Worm (Caenorhabditis elegans) whole organism, young adult: ENCODE measurements around the gene F15B9.8.

Experiments used
- C17E4.6 ChIP-seq: fragments of 200-800 bp; sonication (Bioruptor generic); IDR thresholded peaks from 2 replicates; pipeline ENCODE4 v1.3.6; 2022; ENCODE audit warnings: missing genetic modification reagents, missing genetic modification characterization, missing compliant biosample characterization
- F10E7.11 ChIP-seq: sonication (generic microtip); optimal IDR thresholded peaks from 2 replicates; lab custom pipeline; 2017; ENCODE audit warnings: mild to moderate bottlenecking, missing genetic modification characterization, moderate library complexity, missing compliant biosample characterization
- F39B2.1 ChIP-seq: fragments of 200-800 bp; sonication (Bioruptor generic); IDR thresholded peaks from 2 replicates; pipeline ENCODE4 v1.3.6; 2022; ENCODE audit warnings: missing genetic modification reagents, missing genetic modification characterization, missing compliant biosample characterization
- F52B5.7 ChIP-seq: sonication (generic microtip); optimal IDR thresholded peaks from 2 replicates; lab custom pipeline; 2016; ENCODE audit warnings: mild to moderate bottlenecking, missing genetic modification characterization, missing compliant biosample characterization
- F57A8.1 ChIP-seq: fragments of 200-800 bp; sonication (Bioruptor generic); optimal IDR thresholded peaks from 2 replicates; lab custom pipeline; 2018; ENCODE audit warnings: mild to moderate bottlenecking, missing genetic modification characterization, moderate library complexity, missing compliant biosample characterization
- K11D2.4 ChIP-seq: fragments of 200-800 bp; sonication (Bioruptor generic); IDR thresholded peaks from 2 replicates; pipeline ENCODE4 v1.3.6; 2022; ENCODE audit warnings: missing genetic modification reagents, missing genetic modification characterization, missing compliant biosample characterization
- Y53F4B.3 ChIP-seq: fragments of 200-800 bp; sonication (Bioruptor generic); IDR thresholded peaks from 2 replicates; pipeline ENCODE4 v1.3.6; 2022; ENCODE audit warnings: missing genetic modification reagents, missing genetic modification characterization, missing compliant biosample characterization
- Y95B8A.8 ChIP-seq: fragments of 200-800 bp; sonication (Bioruptor generic); IDR thresholded peaks from 2 replicates; pipeline ENCODE4 v1.3.6; 2022; ENCODE audit warnings: missing genetic modification reagents, missing genetic modification characterization, missing compliant biosample characterization
- attf-3 ChIP-seq: fragments of 200-800 bp; sonication (Bioruptor generic); conservative IDR thresholded peaks from 2 replicates; pipeline ENCODE4 v1.3.6; 2022; ENCODE audit warnings: missing genetic modification reagents, missing genetic modification characterization, missing compliant biosample characterization
- bed-1 ChIP-seq: fragments of 200-800 bp; sonication (Bioruptor generic); IDR thresholded peaks from 2 replicates; pipeline ENCODE4 v1.3.6; 2022; ENCODE audit warnings: missing genetic modification reagents, missing genetic modification characterization, missing compliant biosample characterization
- ceh-100 ChIP-seq: fragments of 200-800 bp; sonication (Bioruptor generic); IDR thresholded peaks from 2 replicates; pipeline ENCODE4 v1.3.6; 2022; ENCODE audit warnings: missing genetic modification reagents, missing genetic modification characterization, missing compliant biosample characterization
- ceh-27 ChIP-seq: fragments of 200-800 bp; sonication (Bioruptor generic); optimal IDR thresholded peaks from 2 replicates; lab custom pipeline; 2018; ENCODE audit warnings: mild to moderate bottlenecking, missing genetic modification characterization, moderate library complexity, missing compliant biosample characterization
- ceh-58 ChIP-seq: fragments of 200-800 bp; sonication (Bioruptor generic); IDR thresholded peaks from 2 replicates; pipeline ENCODE4 v1.3.6; 2022; ENCODE audit warnings: missing genetic modification characterization, missing compliant biosample characterization
- chd-7 ChIP-seq: sonication (generic microtip); optimal IDR thresholded peaks from 2 replicates; lab custom pipeline; 2016; ENCODE audit warnings: mild to moderate bottlenecking, missing genetic modification characterization, moderate library complexity, missing compliant biosample characterization
- die-1 ChIP-seq: sonication (generic microtip); optimal IDR thresholded peaks from 2 replicates; lab custom pipeline; 2016; ENCODE audit warnings: missing genotype, mild to moderate bottlenecking, missing genetic modification characterization, missing compliant biosample characterization
- dpl-1 ChIP-seq: fragments of 150-350 bp; optimal IDR thresholded peaks from 2 replicates; lab custom pipeline; 2014; ENCODE audit warnings: missing biosample characterization, missing genetic modification reagents, missing genetic modification characterization
- efl-1 ChIP-seq: fragments of 150-350 bp; optimal IDR thresholded peaks from 2 replicates; lab custom pipeline; 2014; ENCODE audit warnings: missing biosample characterization, missing genetic modification reagents, missing genetic modification characterization
- egl-18 ChIP-seq: fragments of 200-800 bp; sonication (Bioruptor generic); IDR thresholded peaks from 2 replicates; pipeline ENCODE4 v1.3.6; 2022; ENCODE audit warnings: missing genetic modification reagents, missing genetic modification characterization, missing compliant biosample characterization
- egl-44 ChIP-seq: fragments of 200-800 bp; sonication (Bioruptor generic); IDR thresholded peaks from 2 replicates; pipeline ENCODE4 v1.3.6; 2022; ENCODE audit warnings: missing genetic modification reagents, missing genetic modification characterization, missing compliant biosample characterization
- egrh-3 ChIP-seq: fragments of 200-800 bp; sonication (Bioruptor generic); IDR thresholded peaks from 2 replicates; pipeline ENCODE4 v1.3.6; 2022; ENCODE audit warnings: missing genetic modification reagents, missing genetic modification characterization, missing compliant biosample characterization
- him-1 ChIP-seq: sonication (generic microtip); optimal IDR thresholded peaks from 2 replicates; lab custom pipeline; 2016; ENCODE audit warnings: missing genotype, missing genetic modification reagents, missing genetic modification characterization, missing compliant biosample characterization
- hlh-26 ChIP-seq: fragments of 200-800 bp; sonication (Bioruptor generic); conservative IDR thresholded peaks from 2 replicates; pipeline ENCODE4 v1.3.6; 2022; ENCODE audit warnings: missing genetic modification reagents, missing genetic modification characterization, missing compliant biosample characterization
- hmg-1.2 ChIP-seq: fragments of 200-800 bp; sonication (Bioruptor generic); IDR thresholded peaks from 2 replicates; pipeline ENCODE4 v1.3.6; 2022; ENCODE audit warnings: missing genetic modification reagents, missing genetic modification characterization, missing compliant biosample characterization
- hrde-1 ChIP-seq: sonication (generic microtip); optimal IDR thresholded peaks from 2 replicates; lab custom pipeline; 2016; ENCODE audit warnings: missing genetic modification characterization, mild to moderate bottlenecking, missing compliant biosample characterization, moderate library complexity, missing genotype, missing genetic modification reagents, borderline replicate concordance
- hsf-1 ChIP-seq: fragments of 200-800 bp; sonication (Bioruptor generic); IDR thresholded peaks from 2 replicates; pipeline ENCODE4 v1.3.6; 2022; ENCODE audit warnings: missing genetic modification reagents, missing genetic modification characterization, missing compliant biosample characterization
- let-526 ChIP-seq: fragments of 200-800 bp; sonication (Bioruptor generic); IDR thresholded peaks from 2 replicates; pipeline ENCODE4 v1.3.6; 2022; ENCODE audit warnings: missing genetic modification reagents, missing genetic modification characterization, missing compliant biosample characterization
- lin-35 ChIP-seq, 3 experiments: fragments of 150-350 bp in 2 of 3; sonication (generic microtip) in 1 of 3; optimal IDR thresholded peaks; 2 replicates each; lab custom pipeline; 2014 to 2018; ENCODE audit warnings: missing biosample characterization in 3 of 3, missing genetic modification characterization in 3 of 3, missing genetic modification reagents in 3 of 3
- lir-1 ChIP-seq: fragments of 200-800 bp; sonication (Bioruptor generic); conservative IDR thresholded peaks from 2 replicates; pipeline ENCODE4 v1.3.6; 2022; ENCODE audit warnings: missing genetic modification reagents, missing genetic modification characterization, missing compliant biosample characterization
- lsl-1 ChIP-seq: fragments of 200-800 bp; sonication (Bioruptor generic); optimal IDR thresholded peaks from 2 replicates; lab custom pipeline; 2018; ENCODE audit warnings: mild to moderate bottlenecking, missing genetic modification characterization, moderate library complexity, missing compliant biosample characterization
- madf-10 ChIP-seq: sonication (generic microtip); optimal IDR thresholded peaks from 2 replicates; lab custom pipeline; 2016; ENCODE audit warnings: mild to moderate bottlenecking, missing genetic modification characterization, missing compliant biosample characterization
- madf-6 ChIP-seq: fragments of 200-800 bp; sonication (Bioruptor generic); IDR thresholded peaks from 2 replicates; pipeline ENCODE4 v1.3.6; 2022; ENCODE audit warnings: missing genetic modification reagents, missing genetic modification characterization, missing compliant biosample characterization
- nfya-2 ChIP-seq: fragments of 200-800 bp; sonication (Bioruptor generic); IDR thresholded peaks from 2 replicates; pipeline ENCODE4 v1.3.6; 2022; ENCODE audit warnings: missing genetic modification reagents, missing genetic modification characterization, missing compliant biosample characterization
- nfyb-1 ChIP-seq: fragments of 200-800 bp; sonication (Bioruptor generic); IDR thresholded peaks from 2 replicates; pipeline ENCODE4 v1.3.6; 2022; ENCODE audit warnings: missing genetic modification reagents, missing genetic modification characterization, missing compliant biosample characterization
- nhr-120 ChIP-seq: fragments of 200-800 bp; sonication (Bioruptor generic); IDR thresholded peaks from 2 replicates; pipeline ENCODE4 v1.3.6; 2022; ENCODE audit warnings: missing genetic modification characterization, missing compliant biosample characterization
- rec-8 ChIP-seq, 2 experiments: sonication (generic microtip); optimal IDR thresholded peaks; 2 replicates each; lab custom pipeline; 2016; ENCODE audit warnings: mild to moderate bottlenecking in 2 of 2, missing genetic modification characterization in 2 of 2, missing genetic modification reagents in 2 of 2, missing genotype in 2 of 2, missing biosample characterization in 1 of 2, missing compliant biosample characterization in 1 of 2, moderate library complexity in 1 of 2
- rpc-1 ChIP-seq, 2 experiments: fragments of 150-350 bp in 1 of 2; sonication (generic microtip) in 1 of 2; optimal IDR thresholded peaks; 2 replicates each; lab custom pipeline; 2014 to 2018; ENCODE audit warnings: missing biosample characterization in 1 of 2, missing genetic modification characterization in 1 of 2, missing genetic modification reagents in 1 of 2, missing genotype in 1 of 2
- sdz-38 ChIP-seq: sonication (generic microtip); optimal IDR thresholded peaks from 2 replicates; lab custom pipeline; 2016; ENCODE audit warnings: missing genotype, missing genetic modification characterization, missing compliant biosample characterization
- snpc-1.3 ChIP-seq: sonication (generic microtip); optimal IDR thresholded peaks from 2 replicates; lab custom pipeline; 2017; ENCODE audit warnings: missing genetic modification characterization, mild to moderate bottlenecking, missing compliant biosample characterization, antibody characterized with exemption, moderate library complexity, missing genotype, missing genetic modification reagents; ENCODE audit not compliant: insufficient read depth
- somi-1 ChIP-seq: fragments of 200-800 bp; sonication (Bioruptor generic); optimal IDR thresholded peaks from 2 replicates; lab custom pipeline; 2018; ENCODE audit warnings: mild to moderate bottlenecking, missing genetic modification characterization, missing compliant biosample characterization
- tbp1 ChIP-seq: fragments of 200-800 bp; sonication (Bioruptor generic); optimal IDR thresholded peaks from 2 replicates; lab custom pipeline; 2018; ENCODE audit warnings: mild to moderate bottlenecking, missing genetic modification characterization, missing compliant biosample characterization
- tbx-9 ChIP-seq: sonication (generic microtip); optimal IDR thresholded peaks from 2 replicates; lab custom pipeline; 2016; ENCODE audit warnings: borderline replicate concordance, missing genetic modification characterization, inconsistent platforms, missing compliant biosample characterization
- zim-3 ChIP-seq: sonication (generic microtip); optimal IDR thresholded peaks from 2 replicates; lab custom pipeline; 2017; ENCODE audit warnings: mild to moderate bottlenecking, missing genetic modification characterization, moderate library complexity, missing compliant biosample characterization
- ztf-22 ChIP-seq: fragments of 200-800 bp; sonication (Bioruptor generic); optimal IDR thresholded peaks from 2 replicates; lab custom pipeline; 2018; ENCODE audit warnings: mild to moderate bottlenecking, missing genetic modification characterization, moderate library complexity, missing compliant biosample characterization
- ztf-26 ChIP-seq: sonication (generic microtip); optimal IDR thresholded peaks from 2 replicates; lab custom pipeline; 2017; ENCODE audit warnings: missing genetic modification characterization, missing compliant biosample characterization
- ztf-28 ChIP-seq: fragments of 200-800 bp; sonication (Bioruptor generic); IDR thresholded peaks from 2 replicates; pipeline ENCODE4 v1.3.6; 2022; ENCODE audit warnings: missing genetic modification reagents, missing genetic modification characterization, missing compliant biosample characterization
- ztf-6 ChIP-seq: fragments of 200-800 bp; sonication (Bioruptor generic); IDR thresholded peaks from 2 replicates; pipeline ENCODE4 v1.3.6; 2022; ENCODE audit warnings: missing genetic modification reagents, missing genetic modification characterization, missing compliant biosample characterization

The F15B9.8 gene

ce11 chrV:13025283-13025682, 36.9 kb downstream of the F15B9.8 start:
- TF ChIP-seq ztf-28 (GFP tag; lab: Robert Waterston, UW), result 0 out of 2 replicates have a peak, but pooled peaks have one; percentile 20
- 0 out of 2 replicates have a peak, but pooled peaks have one; percentile 21 for TF ChIP-seq ceh-58 (GFP tag; lab: Robert Waterston, UW)
- TF ChIP-seq F57A8.1, result no peak

- TF ChIP-seq madf-6 (GFP tag; lab: Robert Waterston, UW) (no peak), rpc-1 (optimal IDR thresholded peaks at IDR 0.05; lab: Kevin White, UChicago) (peak; percentile 46), rpc-1 (tag; optimal IDR thresholded peaks at IDR 0.05; lab: Kevin White, UChicago) (peak; percentile 79), rec-8 (tag; optimal IDR thresholded peaks at IDR 0.05; lab: Kevin White, UChicago) (peak in 1 of 2 experiments; percentile 14), ztf-6 (no peak), die-1 (tag; lab: Kevin White, UChicago) (no peak), lir-1 (GFP tag; lab: Robert Waterston, UW) (no peak), madf-10 (tag; lab: Kevin White, UChicago) (no peak), chd-7 (tag; lab: Kevin White, UChicago) (no peak), tbp1 (peak; percentile 84), lin-35 (GFP tag; optimal IDR thresholded peaks at IDR 0.05; lab: Kevin White, UChicago) (no peak), sdz-38 (tag; lab: Kevin White, UChicago) (no peak), lsl-1 (GFP tag; lab: Kevin White, UChicago) (no peak), nfya-2 (GFP tag; lab: Robert Waterston, UW) (no peak), somi-1 (GFP tag; lab: Kevin White, UChicago) (no peak), hmg-1.2 (GFP tag; lab: Robert Waterston, UW) (peak; percentile 32; the same call in 1 of the 2 replicates), snpc-1.3 (tag; lab: Kevin White, UChicago) (no peak), bed-1 (GFP tag; lab: Robert Waterston, UW) (no peak), efl-1 (GFP tag; lab: Kevin White, UChicago) (no peak), Y95B8A.8 (GFP tag; lab: Robert Waterston, UW) (no peak), egl-18 (GFP tag; lab: Robert Waterston, UW) (no peak), hlh-26 (GFP tag; lab: Robert Waterston, UW) (no peak), ceh-27 (no peak), hrde-1 (tag; lab: Kevin White, UChicago) (no peak), attf-3 (GFP tag; lab: Robert Waterston, UW) (no peak), egl-44 (GFP tag; lab: Robert Waterston, UW) (no peak), nhr-120 (no peak), egrh-3 (no peak), tbx-9 (tag; lab: Kevin White, UChicago) (no peak), him-1 (tag; lab: Kevin White, UChicago) (peak; percentile 41), hsf-1 (no peak), F52B5.7 (tag; lab: Kevin White, UChicago) (no peak), nfyb-1 (GFP tag; lab: Robert Waterston, UW) (no peak), F39B2.1 (GFP tag; lab: Robert Waterston, UW) (no peak), K11D2.4 (GFP tag; lab: Robert Waterston, UW) (no peak), let-526 (GFP tag; lab: Robert Waterston, UW) (no peak), ztf-26 (no peak), F10E7.11 (no peak), C17E4.6 (GFP tag; lab: Robert Waterston, UW) (no peak), Y53F4B.3 (GFP tag; lab: Robert Waterston, UW) (no peak), ztf-22 (GFP tag; lab: Kevin White, UChicago) (no peak), dpl-1 (GFP tag; lab: Kevin White, UChicago) (no peak), ceh-100 (GFP tag; lab: Robert Waterston, UW) (no peak), zim-3 (tag; lab: Kevin White, UChicago) (no peak)
Observed at ce11 chrV:13026631-13027299, 38.4 kb downstream of the F15B9.8 start.
